Fruit fly (Drosophila melanogaster) whole organism, embryonic: ENCODE results near the gene Hsp22.

Experiments used
- Aef1 ChIP-seq: fragments of 200-800 bp; sonication (Bioruptor generic); IDR thresholded peaks from 3 replicates; pipeline ENCODE4 v1.3.6; 2022; ENCODE audit warnings: missing biosample characterization, missing genetic modification characterization
- B-H2 ChIP-seq: fragments of 200-800 bp; sonication (Bioruptor generic); optimal IDR thresholded peaks from 2 replicates; lab custom pipeline; 2018; ENCODE audit warnings: missing biosample characterization, mild to moderate bottlenecking, missing genetic modification characterization
- BEAF-32 ChIP-seq: fragments of 200-800 bp; sonication (Bioruptor generic); optimal IDR thresholded peaks from 3 replicates; lab custom pipeline; 2017; ENCODE audit warnings: missing biosample characterization, missing genetic modification characterization, mild to moderate bottlenecking, moderate library complexity, missing genetic modification reagents
- CG10147 ChIP-seq: fragments of 200-800 bp; sonication (Bioruptor generic); optimal IDR thresholded peaks from 2 replicates; lab custom pipeline; 2019; ENCODE audit warnings: missing biosample characterization, mild to moderate bottlenecking, missing genetic modification characterization, moderate library complexity
- CG11398 ChIP-seq: fragments of 200-800 bp; sonication (Bioruptor generic); optimal IDR thresholded peaks from 2 replicates; lab custom pipeline; 2016; ENCODE audit warnings: missing biosample characterization, missing genetic modification characterization
- CG12769 ChIP-seq: fragments of 200-800 bp; sonication (Bioruptor generic); optimal IDR thresholded peaks from 2 replicates; lab custom pipeline; 2019; ENCODE audit warnings: missing biosample characterization, mild to moderate bottlenecking, missing genetic modification characterization, moderate library complexity
- CG1603 ChIP-seq: fragments of 200-800 bp; sonication (Bioruptor generic); optimal IDR thresholded peaks from 2 replicates; lab custom pipeline; 2019; ENCODE audit warnings: missing biosample characterization, mild to moderate bottlenecking, missing genetic modification characterization, moderate library complexity
- CG2120 ChIP-seq: fragments of 200-800 bp; sonication (Bioruptor generic); optimal IDR thresholded peaks from 3 replicates; lab custom pipeline; 2016; ENCODE audit warnings: missing biosample characterization, missing genetic modification characterization
- CG3281 ChIP-seq: fragments of 200-800 bp; sonication (Bioruptor generic); optimal IDR thresholded peaks from 3 replicates; lab custom pipeline; 2017; ENCODE audit warnings: missing biosample characterization, mild to moderate bottlenecking, missing genetic modification characterization
- CG42726 ChIP-seq: fragments of 200-800 bp; sonication (Bioruptor generic); IDR thresholded peaks from 2 replicates; pipeline ENCODE4 v1.3.6; 2022; ENCODE audit warnings: missing biosample characterization, missing genetic modification characterization; ENCODE audit not compliant: partially characterized antibody
- CG6254 ChIP-seq: fragments of 200-800 bp; sonication (Bioruptor generic); optimal IDR thresholded peaks from 3 replicates; lab custom pipeline; 2017; ENCODE audit warnings: mild to moderate bottlenecking, missing biosample characterization, missing genetic modification reagents, missing genetic modification characterization
- CG7372 ChIP-seq: fragments of 200-800 bp; sonication (Bioruptor generic); IDR thresholded peaks from 2 replicates; pipeline ENCODE4 v1.3.6; 2022; ENCODE audit warnings: missing biosample characterization, missing genetic modification characterization
- CG8290 ChIP-seq, 3 experiments: fragments of 200-800 bp; sonication (Bioruptor generic); optimal IDR thresholded peaks; 2 replicates each; lab custom pipeline; 2016 to 2019; ENCODE audit warnings: missing biosample characterization in 3 of 3, missing genetic modification characterization in 3 of 3, mild to moderate bottlenecking in 2 of 3, moderate library complexity in 1 of 3
- CG9817 ChIP-seq: fragments of 200-800 bp; sonication (Bioruptor generic); optimal IDR thresholded peaks from 2 replicates; lab custom pipeline; 2018; ENCODE audit warnings: missing biosample characterization, mild to moderate bottlenecking, missing genetic modification characterization, moderate library complexity
- Camta ChIP-seq: fragments of 200-800 bp; sonication (Bioruptor generic); optimal IDR thresholded peaks from 2 replicates; lab custom pipeline; 2016; ENCODE audit warnings: missing biosample characterization, missing genetic modification characterization
- Dbx ChIP-seq: fragments of 200-800 bp; sonication (Bioruptor generic); IDR thresholded peaks from 3 replicates; pipeline ENCODE4 v1.3.6; 2022; ENCODE audit warnings: missing biosample characterization, missing genetic modification characterization
- Deaf1 ChIP-seq: fragments of 200-800 bp; optimal IDR thresholded peaks from 3 replicates; lab custom pipeline; 2019; ENCODE audit warnings: missing biosample characterization, mild to moderate bottlenecking, missing genetic modification characterization, moderate library complexity
- Dll ChIP-seq: fragments of 200-800 bp; sonication (Bioruptor generic); IDR thresholded peaks from 4 replicates; pipeline ENCODE4 v1.3.6; 2022; ENCODE audit warnings: missing biosample characterization, missing genetic modification characterization; ENCODE audit not compliant: partially characterized antibody
- Doc2 ChIP-seq: fragments of 200-800 bp; sonication (Bioruptor generic); IDR thresholded peaks from 2 replicates; pipeline ENCODE4 v1.3.6; 2022; ENCODE audit warnings: missing biosample characterization, missing genetic modification characterization
- E2f2 ChIP-seq: fragments of 200-800 bp; sonication (Bioruptor generic); IDR thresholded peaks from 2 replicates; pipeline ENCODE4 v1.3.6; 2022; ENCODE audit warnings: missing biosample characterization, missing genetic modification characterization
- Elba2 ChIP-seq: fragments of 200-800 bp; sonication (Bioruptor generic); optimal IDR thresholded peaks from 3 replicates; lab custom pipeline; 2016; ENCODE audit warnings: missing biosample characterization, missing genetic modification characterization
- Hr39 ChIP-seq: fragments of >200 bp; optimal IDR thresholded peaks from 2 replicates; lab custom pipeline; 2017
- Myb ChIP-seq: fragments of 200-800 bp; sonication (Bioruptor generic); optimal IDR thresholded peaks from 2 replicates; lab custom pipeline; 2016; ENCODE audit warnings: missing biosample characterization, missing genetic modification characterization
- NfI ChIP-seq: fragments of 200-800 bp; sonication (Bioruptor generic); optimal IDR thresholded peaks from 3 replicates; lab custom pipeline; 2018; ENCODE audit warnings: missing biosample characterization, mild to moderate bottlenecking, missing genetic modification characterization, moderate library complexity
- Pdp1 ChIP-seq, 2 experiments: fragments of 200-800 bp; sonication (Bioruptor generic); optimal IDR thresholded peaks; 3 replicates each; lab custom pipeline; 2016; ENCODE audit warnings: missing biosample characterization in 2 of 2, missing genetic modification characterization in 2 of 2, mild to moderate bottlenecking in 1 of 2, moderate library complexity in 1 of 2
- Spps ChIP-seq: fragments of 200-800 bp; sonication (Bioruptor generic); optimal IDR thresholded peaks from 2 replicates; lab custom pipeline; 2018; ENCODE audit warnings: missing biosample characterization, mild to moderate bottlenecking, missing genetic modification characterization
- Ssrp ChIP-seq: fragments of 200-800 bp; sonication (Bioruptor generic); optimal IDR thresholded peaks from 2 replicates; lab custom pipeline; 2018; ENCODE audit warnings: missing biosample characterization, mild to moderate bottlenecking, missing genetic modification characterization, moderate library complexity
- YL-1 ChIP-seq: fragments of 200-800 bp; sonication (Bioruptor generic); optimal IDR thresholded peaks from 3 replicates; lab custom pipeline; 2017; ENCODE audit warnings: missing biosample characterization, mild to moderate bottlenecking, missing genetic modification characterization
- bbx ChIP-seq: fragments of 200-800 bp; sonication (Bioruptor generic); IDR thresholded peaks from 2 replicates; pipeline ENCODE4 v1.3.6; 2022; ENCODE audit warnings: missing biosample characterization, missing genetic modification characterization; ENCODE audit not compliant: partially characterized antibody
- bcd ChIP-seq: fragments of 200-800 bp; sonication (Bioruptor generic); optimal IDR thresholded peaks from 2 replicates; lab custom pipeline; 2017; ENCODE audit warnings: missing biosample characterization, mild to moderate bottlenecking, missing genetic modification characterization
- bigmax ChIP-seq: fragments of 200-800 bp; sonication (Bioruptor generic); optimal IDR thresholded peaks from 2 replicates; lab custom pipeline; 2018; ENCODE audit warnings: missing biosample characterization, mild to moderate bottlenecking, missing genetic modification characterization
- cas ChIP-seq: fragments of 200-800 bp; sonication (Bioruptor generic); IDR thresholded peaks from 2 replicates; pipeline ENCODE4 v1.3.6; 2022; ENCODE audit warnings: missing biosample characterization, missing genetic modification characterization
- emc ChIP-seq: fragments of 200-800 bp; sonication (Bioruptor generic); optimal IDR thresholded peaks from 2 replicates; lab custom pipeline; 2016; ENCODE audit warnings: missing biosample characterization, missing genetic modification characterization
- grn ChIP-seq: fragments of 200-800 bp; sonication (Bioruptor generic); optimal IDR thresholded peaks from 3 replicates; lab custom pipeline; 2017; ENCODE audit warnings: missing biosample characterization, missing genetic modification characterization
- gt ChIP-seq: fragments of 200-800 bp; sonication (Bioruptor generic); IDR thresholded peaks from 2 replicates; pipeline ENCODE4 v1.3.6; 2022; ENCODE audit warnings: missing biosample characterization, missing genetic modification characterization
- hb ChIP-seq: fragments of 200-800 bp; sonication (Bioruptor generic); IDR thresholded peaks from 3 replicates; pipeline ENCODE4 v1.3.6; 2022; ENCODE audit warnings: missing biosample characterization, missing genetic modification characterization; ENCODE audit not compliant: partially characterized antibody
- kay ChIP-seq: fragments of 200-800 bp; sonication (Bioruptor generic); optimal IDR thresholded peaks from 2 replicates; lab custom pipeline; 2016; ENCODE audit warnings: missing biosample characterization, missing genetic modification characterization
- mam ChIP-seq: fragments of 200-800 bp; sonication (Bioruptor generic); optimal IDR thresholded peaks from 3 replicates; lab custom pipeline; 2016; ENCODE audit warnings: missing biosample characterization, missing genetic modification characterization
- mld ChIP-seq: fragments of 200-800 bp; sonication (Bioruptor generic); IDR thresholded peaks from 3 replicates; pipeline ENCODE4 v1.3.6; 2022; ENCODE audit warnings: missing biosample characterization, missing genetic modification characterization; ENCODE audit not compliant: partially characterized antibody
- pnt ChIP-seq: fragments of 200-800 bp; sonication (Bioruptor generic); optimal IDR thresholded peaks from 3 replicates; lab custom pipeline; 2016; ENCODE audit warnings: missing biosample characterization, missing genetic modification characterization
- prd ChIP-seq, 3 experiments: fragments of >200 bp in 2 of 3; fragments of 200-800 bp in 1 of 3; sonication (Bioruptor generic) in 1 of 3; optimal IDR thresholded peaks in 2 of 3; IDR thresholded peaks in 1 of 3; 2 replicates in 2 of 3; 3 replicates in 1 of 3; pipeline versions ENCODE4 v1.3.6 to Lab custom; 2017 to 2022; ENCODE audit warnings: missing biosample characterization in 1 of 3, missing genetic modification characterization in 1 of 3
- row ChIP-seq: fragments of 200-800 bp; sonication (Bioruptor generic); IDR thresholded peaks from 3 replicates; pipeline ENCODE4 v1.3.6; 2022; ENCODE audit warnings: missing biosample characterization, missing genetic modification characterization
- sd ChIP-seq: fragments of 200-800 bp; sonication (Bioruptor generic); optimal IDR thresholded peaks from 3 replicates; lab custom pipeline; 2018; ENCODE audit warnings: missing biosample characterization, mild to moderate bottlenecking, missing genetic modification characterization, moderate library complexity
- sens ChIP-seq: fragments of 200-800 bp; sonication (Bioruptor generic); peaks from one replicate; lab custom pipeline; 2016; ENCODE audit warnings: missing biosample characterization, missing genetic modification characterization
- sisA ChIP-seq: fragments of 200-800 bp; sonication (Bioruptor generic); IDR thresholded peaks from 2 replicates; pipeline ENCODE4 v1.3.6; 2022; ENCODE audit warnings: missing biosample characterization, missing genetic modification characterization
- sug ChIP-seq: fragments of 200-800 bp; optimal IDR thresholded peaks from 2 replicates; lab custom pipeline; 2019; ENCODE audit warnings: missing biosample characterization, mild to moderate bottlenecking, missing genetic modification characterization, moderate library complexity
- tll ChIP-seq, 2 experiments: fragments of 200-800 bp in 1 of 2; fragments of >200 bp in 1 of 2; sonication (Bioruptor generic) in 1 of 2; optimal IDR thresholded peaks; 2 replicates each; lab custom pipeline; 2017 to 2019; ENCODE audit warnings: missing biosample characterization in 2 of 2, missing genetic modification characterization in 2 of 2, mild to moderate bottlenecking in 1 of 2, moderate library complexity in 1 of 2
- vfl ChIP-seq: fragments of 200-800 bp; sonication (Bioruptor generic); optimal IDR thresholded peaks from 2 replicates; lab custom pipeline; 2016; ENCODE audit warnings: missing biosample characterization, missing genetic modification characterization

The Hsp22 gene

dm6 chr3L:9402157-9402890 is 29.6 kb downstream of the Hsp22 start, which contains the start of gene eIF4E1:
TSS of gene eIF4E1 (minus strand) at chr3L:9402460.
- TF ChIP-seq CG42726 = peak; percentile 80
- TF ChIP-seq B-H2 (GFP tag; lab: Kevin White, UChicago) = peak; percentile 2
- no peak for TF ChIP-seq CG6254 (GFP tag; lab: Kevin White, UChicago)
- peak; percentile 32 for TF ChIP-seq Camta (GFP tag; lab: Kevin White, UChicago)
- no peak for TF ChIP-seq prd (optimal IDR thresholded peaks at IDR 0.05; lab: Kevin White, UChicago)
- TF ChIP-seq prd (GFP tag; IDR thresholded peaks at IDR 0.05; lab: Robert Waterston, UW) = no peak; the same call in 2 of the 3 replicates
- peak; percentile 60 for TF ChIP-seq mam (GFP tag; lab: Kevin White, UChicago)
- TF ChIP-seq grn (GFP tag; lab: Kevin White, UChicago) = peak; percentile 7
- no peak for TF ChIP-seq Doc2 (GFP tag; lab: Robert Waterston, UW)
- TF ChIP-seq row (GFP tag; lab: Robert Waterston, UW) = peak; percentile 50
- TF ChIP-seq Pdp1 (GFP tag; optimal IDR thresholded peaks at IDR 0.05; lab: Kevin White, UChicago) = peak; percentile 56 to 91
- no peak for TF ChIP-seq cas (GFP tag; lab: Robert Waterston, UW)
- peak; percentile 21 for TF ChIP-seq sd (tag; lab: Kevin White, UChicago)
- no peak for TF ChIP-seq CG7372 (GFP tag; lab: Robert Waterston, UW)
- peak; percentile 100 for TF ChIP-seq Myb (GFP tag; lab: Kevin White, UChicago)
- TF ChIP-seq CG3281 (GFP tag; lab: Kevin White, UChicago) = peak; percentile 87
- TF ChIP-seq Dbx (GFP tag; lab: Robert Waterston, UW) = 0 out of 3 replicates have a peak, but pooled peaks have one; percentile 21
- peak; percentile 85 for TF ChIP-seq bbx
- TF ChIP-seq Hr39 = no peak
- TF ChIP-seq CG1603 = peak; percentile 80
- peak; percentile 78 for TF ChIP-seq sens (GFP tag; lab: Kevin White, UChicago)
- TF ChIP-seq NfI (GFP tag; lab: Kevin White, UChicago) = peak; percentile 27
- TF ChIP-seq bigmax (GFP tag; lab: Kevin White, UChicago) = peak; percentile 14
- TF ChIP-seq Elba2 (GFP tag; lab: Kevin White, UChicago) = peak; percentile 75
- TF ChIP-seq gt (GFP tag; lab: Robert Waterston, UW) = no peak
- no peak for TF ChIP-seq emc
- peak; percentile 30 for TF ChIP-seq CG8290 (GFP tag; optimal IDR thresholded peaks at IDR 0.05; lab: Kevin White, UChicago)
- peak in 1 of 2 experiments; percentile 55 for TF ChIP-seq CG8290 (tag; optimal IDR thresholded peaks at IDR 0.05; lab: Kevin White, UChicago)
- peak; percentile 13 for TF ChIP-seq CG2120 (GFP tag; lab: Kevin White, UChicago)
- TF ChIP-seq tll (GFP tag; optimal IDR thresholded peaks at IDR 0.05; lab: Kevin White, UChicago) = peak; percentile 20 to 54
- TF ChIP-seq Dll (GFP tag; lab: Robert Waterston, UW) = peak; percentile 72
- peak; percentile 61 for TF ChIP-seq YL-1 (GFP tag; lab: Kevin White, UChicago)
- no peak for TF ChIP-seq CG11398 (GFP tag; lab: Kevin White, UChicago)
- peak; percentile 14 for TF ChIP-seq sug (tag; lab: Kevin White, UChicago)
- peak; percentile 68 for TF ChIP-seq mld (GFP tag; lab: Robert Waterston, UW)
- TF ChIP-seq vfl (GFP tag; lab: Kevin White, UChicago) = peak; percentile 28
- TF ChIP-seq CG10147 (GFP tag; lab: Kevin White, UChicago) = peak; percentile 14
- TF ChIP-seq kay (GFP tag; lab: Kevin White, UChicago) = peak; percentile 23
- peak; percentile 50 for TF ChIP-seq E2f2 (GFP tag; lab: Robert Waterston, UW)
- TF ChIP-seq hb (GFP tag; lab: Robert Waterston, UW) = 0 out of 3 replicates have a peak, but pooled peaks have one; percentile 62
- TF ChIP-seq Ssrp (tag; lab: Kevin White, UChicago) = no peak
- no peak for TF ChIP-seq Aef1 (GFP tag; lab: Robert Waterston, UW)
- peak; percentile 8 for TF ChIP-seq bcd
- TF ChIP-seq pnt (GFP tag; lab: Kevin White, UChicago) = no peak
- no peak for TF ChIP-seq Spps
- TF ChIP-seq BEAF-32 (GFP tag; lab: Kevin White, UChicago) = peak; percentile 90
- no peak for TF ChIP-seq CG9817 (tag; lab: Kevin White, UChicago)
- TF ChIP-seq CG12769 = peak; percentile 18
- no peak for TF ChIP-seq Deaf1 (tag; lab: Kevin White, UChicago)
- peak; percentile 29; the same call in 1 of the 2 replicates for TF ChIP-seq sisA (GFP tag; lab: Robert Waterston, UW)
